Worm (Caenorhabditis elegans) whole organism, L4 larva: ENCODE results near the gene rpt-4.

ENCODE experiments used
- attf-4 ChIP-seq: sonication (generic microtip); optimal IDR thresholded peaks from 3 replicates; lab custom pipeline; 2017; ENCODE audit warnings: missing biosample characterization, missing genetic modification characterization
- egl-27 ChIP-seq: sonication (generic microtip); optimal IDR thresholded peaks from 3 replicates; lab custom pipeline; 2017; ENCODE audit warnings: missing biosample characterization, missing genetic modification reagents, missing genetic modification characterization
- mdl-1 ChIP-seq, 2 experiments: fragments of 150-350 bp in 1 of 2; sonication (generic microtip) in 1 of 2; optimal IDR thresholded peaks; 2 replicates each; lab custom pipeline; 2014 to 2017; ENCODE audit warnings: missing biosample characterization in 2 of 2, missing genetic modification characterization in 2 of 2
- nhr-28 ChIP-seq: fragments of 150-350 bp; optimal IDR thresholded peaks from 2 replicates; lab custom pipeline; 2014; ENCODE audit warnings: missing biosample characterization, missing genetic modification characterization

- peak; percentile 27 to 84 for TF ChIP-seq mdl-1 (tag; optimal IDR thresholded peaks at IDR 0.05; lab: Kevin White, UChicago)
- TF ChIP-seq attf-4, result no peak
- peak; percentile 51 for TF ChIP-seq nhr-28
- no peak for TF ChIP-seq egl-27
Observed at ce11 chrII:66322-66721, 20.3 kb upstream of the rpt-4 start.
